Fruit fly (Drosophila melanogaster) whole organism, wandering third instar larva: ENCODE data around the gene Zip89B.

ENCODE experiments used
- CG32264 ChIP-seq: fragments of 200-800 bp; sonication (Bioruptor generic); optimal IDR thresholded peaks from 2 replicates; lab custom pipeline; 2016; ENCODE audit warnings: missing biosample characterization, missing genetic modification characterization
- CrebA ChIP-seq: fragments of 200-800 bp; sonication (Bioruptor generic); optimal IDR thresholded peaks from 2 replicates; lab custom pipeline; 2016; ENCODE audit warnings: missing biosample characterization, mild to moderate bottlenecking, missing genetic modification characterization, borderline replicate concordance
- Dfd ChIP-seq: fragments of >200 bp; optimal IDR thresholded peaks from 2 replicates; lab custom pipeline; 2017; ENCODE audit warnings: missing biosample characterization, missing genetic modification characterization
- GATAd ChIP-seq: sonication (Bioruptor generic); optimal IDR thresholded peaks from 2 replicates; lab custom pipeline; 2016; ENCODE audit warnings: missing biosample characterization, missing genetic modification characterization
- HLH106 ChIP-seq: fragments of 200-800 bp; optimal IDR thresholded peaks from 3 replicates; lab custom pipeline; 2019; ENCODE audit warnings: missing biosample characterization, mild to moderate bottlenecking, missing genetic modification characterization, moderate library complexity
- Hr83 ChIP-seq: fragments of 200-300 bp; sonication (Bioruptor generic); optimal IDR thresholded peaks from 2 replicates; lab custom pipeline; 2016; ENCODE audit warnings: missing biosample characterization, mild to moderate bottlenecking, missing genetic modification characterization, moderate library complexity; ENCODE audit not compliant: poor library complexity, severe bottlenecking
- Jra ChIP-seq: sonication (Bioruptor generic); optimal IDR thresholded peaks from 2 replicates; lab custom pipeline; 2016; ENCODE audit warnings: missing biosample characterization, missing genetic modification characterization
- Mio ChIP-seq: sonication (Bioruptor generic); optimal IDR thresholded peaks from 2 replicates; lab custom pipeline; 2016; ENCODE audit warnings: missing biosample characterization, missing genetic modification characterization
- N ChIP-seq: fragments of >200 bp; optimal IDR thresholded peaks from 2 replicates; lab custom pipeline; 2018; ENCODE audit warnings: missing biosample characterization, missing external identifiers, missing genetic modification characterization
- OdsH ChIP-seq: fragments of 200-800 bp; sonication (Bioruptor generic); optimal IDR thresholded peaks from 2 replicates; lab custom pipeline; 2016; ENCODE audit warnings: missing biosample characterization, mild to moderate bottlenecking, missing genetic modification characterization
- Rel ChIP-seq, 2 experiments: fragments of 200-800 bp; sonication (Bioruptor generic) in 1 of 2; optimal IDR thresholded peaks; 2 replicates in 1 of 2; 3 replicates in 1 of 2; lab custom pipeline; 2016 to 2019; ENCODE audit warnings: mild to moderate bottlenecking in 2 of 2, missing biosample characterization in 2 of 2, missing genetic modification characterization in 2 of 2, moderate library complexity in 1 of 2
- Vsx2 ChIP-seq: fragments of 200-300, 225-300 bp; sonication (Bioruptor generic); optimal IDR thresholded peaks from 2 replicates; lab custom pipeline; 2018; ENCODE audit warnings: missing biosample characterization, missing genetic modification characterization; ENCODE audit not compliant: partially characterized antibody
- brk ChIP-seq: fragments of 200-800 bp; sonication (Bioruptor generic); optimal IDR thresholded peaks from 2 replicates; lab custom pipeline; 2016; ENCODE audit warnings: missing biosample characterization, mild to moderate bottlenecking, missing genetic modification characterization
- dmrt93B ChIP-seq: fragments of 200-800 bp; sonication (Bioruptor generic); optimal IDR thresholded peaks from 2 replicates; lab custom pipeline; 2018; ENCODE audit warnings: missing biosample characterization, mild to moderate bottlenecking, missing genetic modification characterization
- ey ChIP-seq: fragments of 200-800 bp; sonication (Bioruptor generic); optimal IDR thresholded peaks from 2 replicates; lab custom pipeline; 2016; ENCODE audit warnings: missing biosample characterization, missing genetic modification characterization
- foxo ChIP-seq, 2 experiments: fragments of 200-800 bp; sonication (Bioruptor generic); optimal IDR thresholded peaks; 2 replicates in 1 of 2; 3 replicates in 1 of 2; lab custom pipeline; 2016 to 2017; ENCODE audit warnings: missing biosample characterization in 2 of 2, missing genetic modification characterization in 2 of 2
- fru ChIP-seq: fragments of 200-800 bp; sonication (Bioruptor generic); optimal IDR thresholded peaks from 3 replicates; lab custom pipeline; 2016; ENCODE audit warnings: missing biosample characterization, mild to moderate bottlenecking, missing genetic modification characterization
- h ChIP-seq: fragments of 200-800 bp; sonication (Bioruptor generic); optimal IDR thresholded peaks from 3 replicates; lab custom pipeline; 2016; ENCODE audit warnings: missing biosample characterization, mild to moderate bottlenecking, missing genetic modification characterization
- jim ChIP-seq: fragments of 175-275, 200-325 bp; sonication (Bioruptor generic); optimal IDR thresholded peaks from 2 replicates; lab custom pipeline; 2016; ENCODE audit warnings: missing biosample characterization, mild to moderate bottlenecking, missing genetic modification characterization
- pan ChIP-seq: fragments of >200 bp; optimal IDR thresholded peaks from 2 replicates; lab custom pipeline; 2017
- rgr ChIP-seq: fragments of 200-800 bp; sonication (Bioruptor generic); optimal IDR thresholded peaks from 3 replicates; lab custom pipeline; 2016; ENCODE audit warnings: missing biosample characterization, mild to moderate bottlenecking, missing genetic modification characterization
- sage ChIP-seq: fragments of 200-800 bp; sonication (Bioruptor generic); optimal IDR thresholded peaks from 2 replicates; lab custom pipeline; 2016; ENCODE audit warnings: missing biosample characterization, mild to moderate bottlenecking, missing genetic modification characterization
- usp ChIP-seq: fragments of >200 bp; optimal IDR thresholded peaks from 2 replicates; lab custom pipeline; 2017; ENCODE audit warnings: missing biosample characterization, missing genetic modification characterization
- woc ChIP-seq: sonication (Bioruptor generic); optimal IDR thresholded peaks from 2 replicates; lab custom pipeline; 2016; ENCODE audit warnings: missing biosample characterization, mild to moderate bottlenecking, missing genetic modification characterization

The Zip89B gene

DNA sequence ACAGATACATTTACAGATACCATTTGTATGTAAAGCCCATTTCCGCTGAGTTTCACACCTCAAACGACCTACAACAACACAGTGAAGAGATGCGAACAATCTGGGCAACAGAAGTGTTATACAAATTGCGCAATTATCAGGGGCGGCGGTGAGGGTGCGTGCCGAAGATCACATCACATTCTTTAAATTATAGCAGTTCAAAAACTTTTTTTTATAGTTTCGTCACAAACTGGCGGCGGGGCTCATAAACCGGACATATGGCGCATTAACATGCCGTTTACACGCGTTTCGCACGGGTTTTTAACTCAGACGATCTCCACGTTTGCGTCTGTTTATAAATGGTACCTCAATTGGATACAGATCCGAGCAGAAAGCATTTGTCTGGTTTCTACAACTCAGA lies 47.6 kb downstream of the Zip89B start:
- no peak for TF ChIP-seq OdsH (GFP tag; lab: Kevin White, UChicago)

dm6 chr3R:16353671-16354070 lies 48.1 kb downstream of the Zip89B start:
- TF ChIP-seq Jra (no peak), Mio (GFP tag; lab: Kevin White, UChicago) (no peak), woc (GFP tag; lab: Kevin White, UChicago) (no peak), ey (GFP tag; lab: Kevin White, UChicago) (no peak), usp (GFP tag; lab: Kevin White, UChicago) (no peak), OdsH (GFP tag; lab: Kevin White, UChicago) (no peak), N (GFP tag; lab: Kevin White, UChicago) (no peak), rgr (GFP tag; lab: Kevin White, UChicago) (no peak), Vsx2 (GFP tag; lab: Kevin White, UChicago) (no peak), HLH106 (no peak), Dfd (GFP tag; lab: Kevin White, UChicago) (no peak), brk (no peak), Hr83 (GFP tag; lab: Kevin White, UChicago) (no peak), dmrt93B (no peak), jim (GFP tag; lab: Kevin White, UChicago) (no peak)

dm6 chr3R:16355393-16355943 lies 49.9 kb downstream of the Zip89B start:
- TF ChIP-seq foxo (GFP tag; optimal IDR thresholded peaks at IDR 0.05; lab: Kevin White, UChicago) (peak in 1 of 2 experiments; percentile 49), Hr83 (GFP tag; lab: Kevin White, UChicago) (peak; percentile 17), CG32264 (no peak), jim (GFP tag; lab: Kevin White, UChicago) (no peak), CrebA (GFP tag; lab: Kevin White, UChicago) (no peak), dmrt93B (no peak), sage (no peak)

- TF ChIP-seq dmrt93B (no peak), Rel (GFP tag; optimal IDR thresholded peaks at IDR 0.05; lab: Kevin White, UChicago) (no peak), Rel (tag; optimal IDR thresholded peaks at IDR 0.05; lab: Kevin White, UChicago) (peak; percentile 5), pan (lab: Kevin White, UChicago) (no peak), h (peak; percentile 14)
Observed at dm6 chr3R:16356215-16356862, 50.8 kb downstream of the Zip89B start.

dm6 chr3R:16356863-16357215 lies 51.3 kb downstream of the Zip89B start, which contains the start of gene CG10311:
TSS of gene CG10311 (minus strand) at chr3R:16357015.
- TF ChIP-seq usp (GFP tag; lab: Kevin White, UChicago) (no peak), fru (GFP tag; lab: Kevin White, UChicago) (no peak), pan (lab: Kevin White, UChicago) (no peak), GATAd (no peak)
